Fruit fly (Drosophila melanogaster) S2 (cell line): ENCODE results near the gene sra.

Experiments used
- CG8478 ChIP-seq: fragments of >200 bp; optimal IDR thresholded peaks from 2 replicates; lab custom pipeline; 2018
- CTCF ChIP-seq, 2 experiments: fragments of >200 bp; optimal IDR thresholded peaks; 2 replicates each; lab custom pipeline; 2018

dm6 chr3R:16235941-16236712 lies 49.3 kb downstream of the sra start:
- TF ChIP-seq CTCF (optimal IDR thresholded peaks at IDR 0.05; lab: Kevin White, UChicago) (no peak), CG8478 (lab: Kevin White, UChicago) (no peak)
